Worm (Caenorhabditis elegans) whole organism, young adult: ENCODE data around the gene chil-1.

Experiments
- B0035.1 ChIP-seq: sonication (generic microtip); optimal IDR thresholded peaks from 2 replicates; lab custom pipeline; 2016; ENCODE audit warnings: missing genetic modification characterization, mild to moderate bottlenecking, missing compliant biosample characterization, missing genotype, missing genetic modification reagents
- B0336.3 ChIP-seq: fragments of 200-800 bp; sonication (Bioruptor generic); IDR thresholded peaks from 2 replicates; pipeline ENCODE4 v1.3.6; 2022; ENCODE audit warnings: missing genetic modification characterization, missing compliant biosample characterization
- F33H1.4 ChIP-seq: fragments of 200-800 bp; sonication (Bioruptor generic); IDR thresholded peaks from 2 replicates; pipeline ENCODE4 v1.3.6; 2022; ENCODE audit warnings: missing genetic modification reagents, missing genetic modification characterization, missing compliant biosample characterization
- Y56A3A.18 ChIP-seq: fragments of 200-800 bp; sonication (Bioruptor generic); IDR thresholded peaks from 2 replicates; pipeline ENCODE4 v1.3.6; 2022; ENCODE audit warnings: missing genetic modification reagents, missing genetic modification characterization, missing compliant biosample characterization
- akir-1 ChIP-seq: fragments of 200-800 bp; sonication (Bioruptor generic); optimal IDR thresholded peaks from 2 replicates; lab custom pipeline; 2018; ENCODE audit warnings: mild to moderate bottlenecking, missing genetic modification characterization, moderate library complexity, missing compliant biosample characterization
- ama-1 ChIP-seq, 3 experiments: fragments of 150-350 bp in 1 of 3; sonication (generic microtip) in 2 of 3; optimal IDR thresholded peaks; 2 replicates each; lab custom pipeline; 2014 to 2018; ENCODE audit warnings: missing biosample characterization in 2 of 3, missing genetic modification characterization in 2 of 3, missing genetic modification reagents in 2 of 3
- aptf-3 ChIP-seq: fragments of 200-800 bp; sonication (Bioruptor generic); IDR thresholded peaks from 2 replicates; pipeline ENCODE4 v1.3.6; 2022; ENCODE audit warnings: missing genetic modification characterization, missing compliant biosample characterization
- ceh-91 ChIP-seq: fragments of 200-800 bp; sonication (Bioruptor generic); IDR thresholded peaks from 2 replicates; pipeline ENCODE4 v1.3.6; 2022; ENCODE audit warnings: missing genetic modification reagents, missing genetic modification characterization, missing compliant biosample characterization
- chd-7 ChIP-seq: sonication (generic microtip); optimal IDR thresholded peaks from 2 replicates; lab custom pipeline; 2016; ENCODE audit warnings: mild to moderate bottlenecking, missing genetic modification characterization, moderate library complexity, missing compliant biosample characterization
- die-1 ChIP-seq: sonication (generic microtip); optimal IDR thresholded peaks from 2 replicates; lab custom pipeline; 2016; ENCODE audit warnings: missing genotype, mild to moderate bottlenecking, missing genetic modification characterization, missing compliant biosample characterization
- dpl-1 ChIP-seq: fragments of 150-350 bp; optimal IDR thresholded peaks from 2 replicates; lab custom pipeline; 2014; ENCODE audit warnings: missing biosample characterization, missing genetic modification reagents, missing genetic modification characterization
- egl-44 ChIP-seq: fragments of 200-800 bp; sonication (Bioruptor generic); IDR thresholded peaks from 2 replicates; pipeline ENCODE4 v1.3.6; 2022; ENCODE audit warnings: missing genetic modification reagents, missing genetic modification characterization, missing compliant biosample characterization
- fkh-3 ChIP-seq: sonication (generic microtip); optimal IDR thresholded peaks from 2 replicates; lab custom pipeline; 2016; ENCODE audit warnings: mild to moderate bottlenecking, missing genetic modification characterization, missing compliant biosample characterization
- him-1 ChIP-seq: sonication (generic microtip); optimal IDR thresholded peaks from 2 replicates; lab custom pipeline; 2016; ENCODE audit warnings: missing genotype, missing genetic modification reagents, missing genetic modification characterization, missing compliant biosample characterization
- hmg-1.2 ChIP-seq: fragments of 200-800 bp; sonication (Bioruptor generic); IDR thresholded peaks from 2 replicates; pipeline ENCODE4 v1.3.6; 2022; ENCODE audit warnings: missing genetic modification reagents, missing genetic modification characterization, missing compliant biosample characterization
- hrde-1 ChIP-seq: sonication (generic microtip); optimal IDR thresholded peaks from 2 replicates; lab custom pipeline; 2016; ENCODE audit warnings: missing genetic modification characterization, mild to moderate bottlenecking, missing compliant biosample characterization, moderate library complexity, missing genotype, missing genetic modification reagents, borderline replicate concordance
- lir-1 ChIP-seq: fragments of 200-800 bp; sonication (Bioruptor generic); conservative IDR thresholded peaks from 2 replicates; pipeline ENCODE4 v1.3.6; 2022; ENCODE audit warnings: missing genetic modification reagents, missing genetic modification characterization, missing compliant biosample characterization
- lsl-1 ChIP-seq: fragments of 200-800 bp; sonication (Bioruptor generic); optimal IDR thresholded peaks from 2 replicates; lab custom pipeline; 2018; ENCODE audit warnings: mild to moderate bottlenecking, missing genetic modification characterization, moderate library complexity, missing compliant biosample characterization
- madf-6 ChIP-seq: fragments of 200-800 bp; sonication (Bioruptor generic); IDR thresholded peaks from 2 replicates; pipeline ENCODE4 v1.3.6; 2022; ENCODE audit warnings: missing genetic modification reagents, missing genetic modification characterization, missing compliant biosample characterization
- madf-8 ChIP-seq: fragments of 200-800 bp; sonication (Bioruptor generic); conservative IDR thresholded peaks from 2 replicates; pipeline ENCODE4 v1.3.6; 2022; ENCODE audit warnings: missing genetic modification reagents, missing genetic modification characterization, missing compliant biosample characterization
- mxl-1 ChIP-seq: sonication (generic microtip); optimal IDR thresholded peaks from 2 replicates; lab custom pipeline; 2016; ENCODE audit warnings: missing genetic modification characterization, missing compliant biosample characterization
- nfya-1 ChIP-seq: sonication (generic microtip); optimal IDR thresholded peaks from 2 replicates; lab custom pipeline; 2017; ENCODE audit warnings: antibody characterized with exemption, missing compliant biosample characterization, missing genetic modification characterization, borderline replicate concordance; ENCODE audit not compliant: insufficient read depth
- nhr-179 ChIP-seq: sonication (generic microtip); optimal IDR thresholded peaks from 2 replicates; lab custom pipeline; 2016; ENCODE audit warnings: mild to moderate bottlenecking, missing genetic modification characterization, missing compliant biosample characterization
- nhr-27 ChIP-seq: fragments of 200-800 bp; sonication (Bioruptor generic); optimal IDR thresholded peaks from 2 replicates; lab custom pipeline; 2018; ENCODE audit warnings: mild to moderate bottlenecking, missing genetic modification characterization, moderate library complexity, missing compliant biosample characterization
- nhr-90 ChIP-seq: sonication (generic microtip); optimal IDR thresholded peaks from 2 replicates; lab custom pipeline; 2016; ENCODE audit warnings: missing genotype, mild to moderate bottlenecking, missing genetic modification characterization, missing compliant biosample characterization
- rec-8 ChIP-seq, 2 experiments: sonication (generic microtip); optimal IDR thresholded peaks; 2 replicates each; lab custom pipeline; 2016; ENCODE audit warnings: mild to moderate bottlenecking in 2 of 2, missing genetic modification characterization in 2 of 2, missing genetic modification reagents in 2 of 2, missing genotype in 2 of 2, missing biosample characterization in 1 of 2, missing compliant biosample characterization in 1 of 2, moderate library complexity in 1 of 2
- snpc-1.1 ChIP-seq: sonication (generic microtip); optimal IDR thresholded peaks from 2 replicates; lab custom pipeline; 2017; ENCODE audit warnings: missing genetic modification characterization, mild to moderate bottlenecking, missing compliant biosample characterization, antibody characterized with exemption, moderate library complexity, missing genotype, missing genetic modification reagents; ENCODE audit not compliant: insufficient read depth
- snpc-4 ChIP-seq, 5 experiments: fragments of 150-350 bp in 1 of 5; sonication (generic microtip) in 4 of 5; optimal IDR thresholded peaks; 2 replicates each; lab custom pipeline; 2014 to 2018; ENCODE audit warnings: missing genetic modification characterization in 5 of 5, missing biosample characterization in 3 of 5, antibody characterized with exemption in 2 of 5, mild to moderate bottlenecking in 2 of 5, missing compliant biosample characterization in 2 of 5, missing genotype in 2 of 5, moderate library complexity in 2 of 5, missing genetic modification reagents in 1 of 5
- unc-62 ChIP-seq: fragments of 150-350 bp; optimal IDR thresholded peaks from 2 replicates; lab custom pipeline; 2014; ENCODE audit warnings: missing biosample characterization, missing genetic modification reagents, missing genetic modification characterization
- xnd-1 ChIP-seq: sonication (generic microtip); optimal IDR thresholded peaks from 2 replicates; lab custom pipeline; 2016; ENCODE audit warnings: missing genotype, missing genetic modification reagents, missing genetic modification characterization, missing compliant biosample characterization
- zim-3 ChIP-seq: sonication (generic microtip); optimal IDR thresholded peaks from 2 replicates; lab custom pipeline; 2017; ENCODE audit warnings: mild to moderate bottlenecking, missing genetic modification characterization, moderate library complexity, missing compliant biosample characterization
- ztf-22 ChIP-seq: fragments of 200-800 bp; sonication (Bioruptor generic); optimal IDR thresholded peaks from 2 replicates; lab custom pipeline; 2018; ENCODE audit warnings: mild to moderate bottlenecking, missing genetic modification characterization, moderate library complexity, missing compliant biosample characterization
- ztf-26 ChIP-seq: sonication (generic microtip); optimal IDR thresholded peaks from 2 replicates; lab custom pipeline; 2017; ENCODE audit warnings: missing genetic modification characterization, missing compliant biosample characterization
- ztf-3 ChIP-seq: fragments of 200-800 bp; sonication (Bioruptor generic); optimal IDR thresholded peaks from 2 replicates; lab custom pipeline; 2018; ENCODE audit warnings: mild to moderate bottlenecking, missing genetic modification characterization, missing compliant biosample characterization

chil-1 gene

ce11 chrII:9841985-9842505 lies 24.2 kb downstream of the chil-1 start, which contains the start of gene rnh-1.2:
Gene rnh-1.2, minus strand, starts transcription at chrII:9842035.
- TF ChIP-seq ztf-3 (GFP tag; lab: Kevin White, UChicago) (no peak), xnd-1 (tag; lab: Kevin White, UChicago) (peak; percentile 79), lsl-1 (peak; percentile 87), F33H1.4 (GFP tag; lab: Robert Waterston, UW) (peak; percentile 81), madf-8 (GFP tag; lab: Robert Waterston, UW) (peak; percentile 88), madf-6 (peak; percentile 96), ceh-91 (GFP tag; lab: Robert Waterston, UW) (no peak)

- TF ChIP-seq rec-8 (tag; optimal IDR thresholded peaks at IDR 0.05; lab: Kevin White, UChicago) (no peak), B0336.3 (GFP tag; lab: Robert Waterston, UW) (no peak), ztf-22 (GFP tag; lab: Kevin White, UChicago) (no peak), ztf-26 (tag; lab: Kevin White, UChicago) (no peak), lir-1 (GFP tag; lab: Robert Waterston, UW) (no peak)
- TF ChIP-seq, all 124 proteins: peak for 0
Observed at ce11 chrII:9840313-9840712, 26.0 kb downstream of the chil-1 start, which contains the start of gene ZK938.11. Gene ZK938.11, minus strand, starts transcription at chrII:9840413.

ce11 chrII:9838260-9838935 lies 27.9 kb downstream of the chil-1 start, which contains the start of gene arrd-4:
Gene arrd-4, minus strand, starts transcription at chrII:9838310.
- TF ChIP-seq egl-44 (no peak), xnd-1 (tag; lab: Kevin White, UChicago) (no peak), die-1 (no peak), chd-7 (no peak), hrde-1 (tag; lab: Kevin White, UChicago) (no peak), mxl-1 (no peak), nfya-1 (tag; lab: Kevin White, UChicago) (no peak), nhr-90 (no peak)

ce11 chrII:9835958-9836357 lies 30.3 kb downstream of the chil-1 start:
- TF ChIP-seq snpc-1.1 (tag; lab: Kevin White, UChicago): no peak
- no peak for TF ChIP-seq nhr-27 (tag; lab: Kevin White, UChicago)
- TF ChIP-seq nhr-179 (tag; lab: Kevin White, UChicago): no peak
- TF ChIP-seq ama-1 (optimal IDR thresholded peaks at IDR 0.05; lab: Kevin White, UChicago): no peak
- no peak for TF ChIP-seq ama-1 (GFP tag; optimal IDR thresholded peaks at IDR 0.05; lab: Kevin White, UChicago)
- TF ChIP-seq, all 124 proteins: peak for 0

ce11 chrII:9834921-9835320 lies 31.4 kb downstream of the chil-1 start, which contains the start of gene arrd-5:
Gene arrd-5, plus strand, starts transcription at chrII:9835221.
- TF ChIP-seq fkh-3 (tag; lab: Kevin White, UChicago) (no peak), dpl-1 (GFP tag; lab: Kevin White, UChicago) (no peak), him-1 (no peak), unc-62 (GFP tag; lab: Kevin White, UChicago) (no peak), B0035.1 (tag; lab: Kevin White, UChicago) (no peak), aptf-3 (GFP tag; lab: Robert Waterston, UW) (no peak), snpc-4 (GFP tag; optimal IDR thresholded peaks at IDR 0.05; lab: Kevin White, UChicago) (no peak), snpc-4 (tag; optimal IDR thresholded peaks at IDR 0.05; lab: Kevin White, UChicago) (no peak), zim-3 (tag; lab: Kevin White, UChicago) (no peak), akir-1 (no peak), chd-7 (no peak), ceh-91 (GFP tag; lab: Robert Waterston, UW) (no peak), hmg-1.2 (GFP tag; lab: Robert Waterston, UW) (no peak), Y56A3A.18 (no peak), nhr-27 (tag; lab: Kevin White, UChicago) (no peak)
